Worm (Caenorhabditis elegans) whole organism, early embryonic: Measurements from ENCODE around the gene swm-1.

Experiments
- F13C5.2 ChIP-seq: sonication (generic microtip); optimal IDR thresholded peaks from 2 replicates; lab custom pipeline; 2017; ENCODE audit warnings: mild to moderate bottlenecking, missing genetic modification characterization, inconsistent platforms, missing compliant biosample characterization
- aly-1 ChIP-seq: sonication (generic microtip); optimal IDR thresholded peaks from 2 replicates; lab custom pipeline; 2016; ENCODE audit warnings: missing genetic modification characterization, missing compliant biosample characterization
- ama-1 ChIP-seq: fragments of 150-350 bp; optimal IDR thresholded peaks from 2 replicates; lab custom pipeline; 2014
- ceh-13 ChIP-seq: fragments of 200-800 bp; sonication (Bioruptor generic); optimal IDR thresholded peaks from 2 replicates; lab custom pipeline; 2018; ENCODE audit warnings: mild to moderate bottlenecking, missing genetic modification characterization, missing compliant biosample characterization
- ets-7 ChIP-seq: sonication (generic microtip); optimal IDR thresholded peaks from 2 replicates; lab custom pipeline; 2016; ENCODE audit warnings: missing genotype, missing genetic modification characterization, missing compliant biosample characterization
- flt-1 ChIP-seq: fragments of 200-800 bp; sonication (Bioruptor generic); IDR thresholded peaks from 2 replicates; pipeline ENCODE4 v1.3.6; 2022; ENCODE audit warnings: missing genetic modification characterization, missing compliant biosample characterization
- hmbx-1 ChIP-seq: sonication (generic microtip); optimal IDR thresholded peaks from 2 replicates; lab custom pipeline; 2016; ENCODE audit warnings: mild to moderate bottlenecking, missing genetic modification characterization, missing compliant biosample characterization
- hmg-4 ChIP-seq: fragments of 200-800 bp; sonication (Bioruptor generic); optimal IDR thresholded peaks from 2 replicates; lab custom pipeline; 2018; ENCODE audit warnings: mild to moderate bottlenecking, missing genetic modification characterization, missing compliant biosample characterization
- hnd-1 ChIP-seq: sonication (generic microtip); optimal IDR thresholded peaks from 2 replicates; lab custom pipeline; 2016; ENCODE audit warnings: missing genetic modification characterization, missing compliant biosample characterization
- pes-1 ChIP-seq: fragments of 200-800 bp; sonication (Bioruptor generic); IDR thresholded peaks from 2 replicates; pipeline ENCODE4 v1.3.6; 2022; ENCODE audit warnings: missing genetic modification reagents, missing genetic modification characterization, missing compliant biosample characterization
- scrt-1 ChIP-seq: fragments of 200-800 bp; sonication (Bioruptor generic); IDR thresholded peaks from 2 replicates; pipeline ENCODE4 v1.3.6; 2022; ENCODE audit warnings: missing genetic modification characterization, missing compliant biosample characterization
- sea-1 ChIP-seq: fragments of 200-800 bp; sonication (Bioruptor generic); conservative IDR thresholded peaks from 2 replicates; pipeline ENCODE4 v1.3.6; 2022; ENCODE audit warnings: missing genetic modification characterization, missing compliant biosample characterization
- tbx-11 ChIP-seq: fragments of 200-800 bp; sonication (Bioruptor generic); IDR thresholded peaks from 2 replicates; pipeline ENCODE4 v1.3.6; 2022; ENCODE audit warnings: missing genetic modification characterization, missing compliant biosample characterization

DNA sequence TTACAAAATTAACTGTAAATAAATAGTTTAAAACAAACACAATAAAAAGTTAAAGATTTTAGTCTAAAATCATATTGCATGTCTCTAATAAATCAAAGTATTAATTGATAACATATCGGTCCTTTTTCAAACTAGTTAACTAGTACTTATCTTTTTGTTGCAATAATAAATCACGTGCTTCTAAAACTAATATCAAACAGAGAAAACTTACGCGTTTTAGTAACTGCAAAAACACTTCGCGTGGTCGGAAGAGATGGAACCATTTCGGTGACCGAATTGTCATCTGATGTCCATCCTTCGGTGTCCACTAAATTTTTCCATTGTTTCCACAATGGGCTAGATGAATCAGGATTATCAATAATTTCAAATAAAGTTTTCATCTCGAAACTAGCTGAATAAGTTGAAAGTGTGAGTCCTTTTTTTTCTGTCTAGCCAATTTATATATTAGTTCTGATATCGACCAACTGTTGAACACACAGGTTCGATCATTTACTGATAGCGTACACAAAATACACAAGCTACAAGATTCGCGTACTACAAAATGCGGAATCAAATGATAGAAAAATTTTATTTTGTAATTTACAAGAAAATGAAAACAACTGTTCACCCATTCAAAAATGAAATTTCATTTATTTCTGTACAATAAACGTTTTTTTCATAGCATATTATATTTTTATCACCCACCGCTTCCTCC lies 43.8 kb upstream of the swm-1 start, which contains the start of gene F21C10.9:
- no peak for TF ChIP-seq pes-1 (GFP tag; lab: Robert Waterston, UW)
- no peak for TF ChIP-seq ama-1 (lab: Kevin White, UChicago)
- TF ChIP-seq sea-1 = no peak
- no peak for TF ChIP-seq hnd-1 (tag; lab: Kevin White, UChicago)
- no peak for TF ChIP-seq ceh-13 (GFP tag; lab: Kevin White, UChicago)
- TF ChIP-seq aly-1 (tag; lab: Kevin White, UChicago) = no peak
- TF ChIP-seq ets-7 = no peak
- TF ChIP-seq tbx-11 = no peak
- TF ChIP-seq scrt-1 (GFP tag; lab: Robert Waterston, UW) = no peak
- no peak for TF ChIP-seq F13C5.2 (tag; lab: Kevin White, UChicago)
- no peak for TF ChIP-seq hmg-4
- no peak for TF ChIP-seq flt-1 (GFP tag; lab: Robert Waterston, UW)
- TF ChIP-seq hmbx-1 (tag; lab: Kevin White, UChicago) = no peak
